Worm (Caenorhabditis elegans) whole organism, L1 larva: ENCODE results near the gene col-109.
A peak's percentile ranks its signal among the peaks of the same experiment; 100 is the strongest.

Experiments used
- C04F5.9 ChIP-seq: sonication (generic microtip); optimal IDR thresholded peaks from 2 replicates; lab custom pipeline; 2016; ENCODE audit warnings: missing genetic modification characterization, missing compliant biosample characterization
- ama-1 ChIP-seq: fragments of 150-350 bp; optimal IDR thresholded peaks from 2 replicates; lab custom pipeline; 2014
- blmp-1 ChIP-seq: fragments of 150-350 bp; optimal IDR thresholded peaks from 2 replicates; lab custom pipeline; 2014; ENCODE audit warnings: missing biosample characterization, missing genetic modification characterization
- ceh-63 ChIP-seq: fragments of 200-800 bp; sonication (Bioruptor generic); optimal IDR thresholded peaks from 2 replicates; lab custom pipeline; 2018; ENCODE audit warnings: mild to moderate bottlenecking, missing genetic modification characterization, missing compliant biosample characterization
- ceh-82 ChIP-seq, 3 experiments: fragments of 150-350 bp in 1 of 3; sonication (generic microtip) in 2 of 3; optimal IDR thresholded peaks; 2 replicates each; lab custom pipeline; 2014 to 2017; ENCODE audit warnings: missing biosample characterization in 3 of 3, missing genetic modification characterization in 3 of 3
- ces-1 ChIP-seq: fragments of 150-350 bp; optimal IDR thresholded peaks from 2 replicates; lab custom pipeline; 2014; ENCODE audit warnings: missing biosample characterization, missing genetic modification reagents, missing genetic modification characterization
- dpl-1 ChIP-seq, 3 experiments: fragments of 150-350 bp in 2 of 3; sonication (generic microtip) in 1 of 3; optimal IDR thresholded peaks; 2 replicates each; lab custom pipeline; 2014 to 2017; ENCODE audit warnings: missing biosample characterization in 3 of 3, missing genetic modification characterization in 3 of 3, missing genetic modification reagents in 3 of 3
- efl-1 ChIP-seq, 4 experiments: fragments of 150-350 bp; optimal IDR thresholded peaks in 3 of 4; peaks in 1 of 4; 1 replicate in 1 of 4; 2 replicates in 3 of 4; lab custom pipeline; 2014; ENCODE audit warnings: missing biosample characterization in 2 of 4, missing genetic modification characterization in 2 of 4, missing genetic modification reagents in 2 of 4
- egl-13 ChIP-seq: sonication (generic microtip); optimal IDR thresholded peaks from 2 replicates; lab custom pipeline; 2016; ENCODE audit warnings: missing genotype, missing genetic modification reagents, missing genetic modification characterization, missing compliant biosample characterization
- egl-27 ChIP-seq, 2 experiments: fragments of 150-350 bp in 1 of 2; sonication (generic microtip); optimal IDR thresholded peaks; 3 replicates each; lab custom pipeline; 2017 to 2018; ENCODE audit warnings: missing biosample characterization in 2 of 2, missing genetic modification characterization in 2 of 2, missing genetic modification reagents in 2 of 2
- elt-3 ChIP-seq, 6 experiments: fragments of 150-350 bp in 1 of 6; sonication (generic microtip); optimal IDR thresholded peaks; 2 replicates each; lab custom pipeline; 2017 to 2018; ENCODE audit warnings: missing biosample characterization in 6 of 6, missing genetic modification characterization in 6 of 6, inconsistent platforms in 1 of 6
- ets-5 ChIP-seq: fragments of 200-800 bp; sonication (Bioruptor generic); IDR thresholded peaks from 2 replicates; pipeline ENCODE4 v1.3.6; 2022; ENCODE audit warnings: missing genetic modification characterization, missing compliant biosample characterization
- fkh-4 ChIP-seq: sonication (generic microtip); optimal IDR thresholded peaks from 2 replicates; lab custom pipeline; 2016; ENCODE audit warnings: missing compliant biosample characterization, missing genetic modification characterization, borderline replicate concordance
- fkh-8 ChIP-seq: sonication (generic microtip); optimal IDR thresholded peaks from 2 replicates; lab custom pipeline; 2016; ENCODE audit warnings: mild to moderate bottlenecking, missing genetic modification characterization, missing compliant biosample characterization
- fos-1 ChIP-seq: fragments of 150-350 bp; optimal IDR thresholded peaks from 2 replicates; lab custom pipeline; 2014; ENCODE audit warnings: missing biosample characterization, missing genetic modification characterization
- grh-1 ChIP-seq: fragments of 200-800 bp; sonication (Bioruptor generic); IDR thresholded peaks from 2 replicates; pipeline ENCODE4 v1.3.6; 2022; ENCODE audit warnings: missing genetic modification reagents, missing genetic modification characterization, missing compliant biosample characterization
- hlh-4 ChIP-seq: sonication (generic microtip); optimal IDR thresholded peaks from 2 replicates; lab custom pipeline; 2016; ENCODE audit warnings: mild to moderate bottlenecking, missing genetic modification characterization, missing compliant biosample characterization
- isw-1 ChIP-seq: fragments of 200-800 bp; sonication (Bioruptor generic); IDR thresholded peaks from 2 replicates; pipeline ENCODE4 v1.3.6; 2022; ENCODE audit warnings: missing genetic modification characterization, missing compliant biosample characterization
- jun-1 ChIP-seq: fragments of 150-350 bp; optimal IDR thresholded peaks from 2 replicates; lab custom pipeline; 2014; ENCODE audit warnings: missing biosample characterization, missing genetic modification reagents, missing genetic modification characterization
- lin-14 ChIP-seq: fragments of 200-800 bp; sonication (Bioruptor generic); optimal IDR thresholded peaks from 2 replicates; lab custom pipeline; 2018; ENCODE audit warnings: mild to moderate bottlenecking, missing genetic modification characterization, moderate library complexity, missing compliant biosample characterization
- lin-15B ChIP-seq: fragments of 150-350 bp; sonication (generic microtip); optimal IDR thresholded peaks from 3 replicates; lab custom pipeline; 2014; ENCODE audit warnings: missing biosample characterization, missing genetic modification characterization
- lsy-2 ChIP-seq, 2 experiments: fragments of 150-350 bp; optimal IDR thresholded peaks; 2 replicates each; lab custom pipeline; 2014; ENCODE audit warnings: missing biosample characterization in 2 of 2, missing genetic modification characterization in 2 of 2
- mab-9 ChIP-seq: fragments of 200-800 bp; sonication (Bioruptor generic); IDR thresholded peaks from 2 replicates; pipeline ENCODE4 v1.3.6; 2022; ENCODE audit warnings: missing genetic modification reagents, missing genetic modification characterization, missing compliant biosample characterization
- mdl-1 ChIP-seq, 2 experiments: fragments of 150-350 bp; optimal IDR thresholded peaks; 2 replicates each; lab custom pipeline; 2014 to 2017; ENCODE audit warnings: missing biosample characterization in 2 of 2, missing genetic modification characterization in 2 of 2, inconsistent platforms in 1 of 2
- mef-2 ChIP-seq: fragments of 150-350 bp; optimal IDR thresholded peaks from 2 replicates; lab custom pipeline; 2014; ENCODE audit warnings: missing biosample characterization, missing genetic modification characterization
- mep-1 ChIP-seq: fragments of 150-350 bp; optimal IDR thresholded peaks from 2 replicates; lab custom pipeline; 2014; ENCODE audit warnings: missing biosample characterization, missing genetic modification characterization
- nhr-11 ChIP-seq: fragments of 150-350 bp; optimal IDR thresholded peaks from 2 replicates; lab custom pipeline; 2014; ENCODE audit warnings: missing biosample characterization, missing genetic modification characterization
- nhr-20 ChIP-seq: sonication (generic microtip); optimal IDR thresholded peaks from 2 replicates; lab custom pipeline; 2016; ENCODE audit warnings: mild to moderate bottlenecking, missing genetic modification characterization, missing compliant biosample characterization
- nhr-237 ChIP-seq: fragments of 150-350 bp; optimal IDR thresholded peaks from 2 replicates; lab custom pipeline; 2014; ENCODE audit warnings: missing biosample characterization, missing genetic modification characterization
- nhr-47 ChIP-seq: sonication (generic microtip); optimal IDR thresholded peaks from 2 replicates; lab custom pipeline; 2016; ENCODE audit warnings: mild to moderate bottlenecking, missing genetic modification characterization, moderate library complexity, missing compliant biosample characterization
- nhr-77 ChIP-seq: fragments of 150-350 bp; optimal IDR thresholded peaks from 2 replicates; lab custom pipeline; 2014; ENCODE audit warnings: missing biosample characterization, missing genetic modification characterization
- nhr-90 ChIP-seq: sonication (generic microtip); optimal IDR thresholded peaks from 2 replicates; lab custom pipeline; 2016; ENCODE audit warnings: mild to moderate bottlenecking, missing genetic modification characterization, missing compliant biosample characterization; ENCODE audit not compliant: poor library complexity
- pag-3 ChIP-seq: sonication (generic microtip); optimal IDR thresholded peaks from 2 replicates; lab custom pipeline; 2017; ENCODE audit warnings: missing genetic modification characterization, mild to moderate bottlenecking, missing compliant biosample characterization, antibody characterized with exemption, borderline replicate concordance; ENCODE audit not compliant: insufficient read depth
- pax-3 ChIP-seq: fragments of 200-800 bp; sonication (Bioruptor generic); optimal IDR thresholded peaks from 2 replicates; lab custom pipeline; 2018; ENCODE audit warnings: mild to moderate bottlenecking, missing genetic modification characterization, moderate library complexity, missing compliant biosample characterization
- rnt-1 ChIP-seq: sonication (generic microtip); optimal IDR thresholded peaks from 2 replicates; lab custom pipeline; 2016; ENCODE audit warnings: mild to moderate bottlenecking, missing genetic modification characterization, moderate library complexity, missing compliant biosample characterization
- snu-23 ChIP-seq: sonication (generic microtip); optimal IDR thresholded peaks from 2 replicates; lab custom pipeline; 2016; ENCODE audit warnings: missing genetic modification characterization, missing compliant biosample characterization
- sox-4 ChIP-seq: sonication (generic microtip); optimal IDR thresholded peaks from 2 replicates; lab custom pipeline; 2016; ENCODE audit warnings: missing genetic modification characterization, missing compliant biosample characterization
- sptf-1 ChIP-seq: fragments of 150-350 bp; optimal IDR thresholded peaks from 2 replicates; lab custom pipeline; 2014; ENCODE audit warnings: missing biosample characterization, missing genetic modification characterization
- swsn-7 ChIP-seq: sonication (generic microtip); optimal IDR thresholded peaks from 2 replicates; lab custom pipeline; 2016; ENCODE audit warnings: missing genetic modification characterization, missing compliant biosample characterization
- tbx-2 ChIP-seq: sonication (generic microtip); optimal IDR thresholded peaks from 2 replicates; lab custom pipeline; 2016; ENCODE audit warnings: missing genetic modification characterization, missing compliant biosample characterization
- unc-130 ChIP-seq: fragments of 150-350 bp; optimal IDR thresholded peaks from 2 replicates; lab custom pipeline; 2017; ENCODE audit warnings: missing biosample characterization, missing genetic modification characterization, inconsistent platforms
- unc-30 ChIP-seq: sonication (generic microtip); optimal IDR thresholded peaks from 2 replicates; lab custom pipeline; 2017; ENCODE audit warnings: missing biosample characterization, missing genetic modification characterization
- unc-86 ChIP-seq: sonication (generic microtip); optimal IDR thresholded peaks from 2 replicates; lab custom pipeline; 2016; ENCODE audit warnings: missing genetic modification characterization, missing compliant biosample characterization
- vab-15 ChIP-seq: sonication (generic microtip); optimal IDR thresholded peaks from 2 replicates; lab custom pipeline; 2017; ENCODE audit warnings: missing genotype, mild to moderate bottlenecking, missing genetic modification characterization, missing compliant biosample characterization
- xbp-1 ChIP-seq: sonication (generic microtip); optimal IDR thresholded peaks from 2 replicates; lab custom pipeline; 2016; ENCODE audit warnings: missing genetic modification characterization, missing compliant biosample characterization
- zip-4 ChIP-seq: fragments of 200-800 bp; sonication (Bioruptor generic); optimal IDR thresholded peaks from 2 replicates; lab custom pipeline; 2018; ENCODE audit warnings: mild to moderate bottlenecking, missing genetic modification characterization, moderate library complexity, missing compliant biosample characterization
- ztf-11 ChIP-seq, 2 experiments: sonication (generic microtip); optimal IDR thresholded peaks; 2 replicates each; lab custom pipeline; 2016 to 2017; ENCODE audit warnings: missing genetic modification characterization in 2 of 2, missing biosample characterization in 1 of 2, missing compliant biosample characterization in 1 of 2
- ztf-4 ChIP-seq: fragments of 150-350 bp; optimal IDR thresholded peaks from 2 replicates; lab custom pipeline; 2014; ENCODE audit warnings: missing biosample characterization, missing genetic modification characterization

Gene col-109

ce11 chrIV:1826737-1827136 is 6.7 kb upstream of the col-109 start (continued):
- TF ChIP-seq swsn-7 (tag; lab: Kevin White, UChicago) (peak; percentile 28), pax-3 (tag; lab: Kevin White, UChicago) (no peak), xbp-1 (tag; lab: Kevin White, UChicago) (peak; percentile 13), tbx-2 (tag; lab: Kevin White, UChicago) (no peak), egl-27 (tag; optimal IDR thresholded peaks at IDR 0.05; lab: Kevin White, UChicago) (no peak), unc-30 (tag; lab: Kevin White, UChicago) (no peak), mab-9 (GFP tag; lab: Robert Waterston, UW) (no peak), grh-1 (GFP tag; lab: Robert Waterston, UW) (no peak), efl-1 (optimal IDR thresholded peaks at IDR 0.05; lab: Kevin White, UChicago) (no peak), efl-1 (GFP tag; optimal IDR thresholded peaks at IDR 0.05 in 1 of 2; lab: Kevin White, UChicago) (peak in 1 of 2 experiments; percentile 76), ceh-63 (no peak), unc-130 (tag; lab: Kevin White, UChicago) (no peak), lin-15B (tag; lab: Kevin White, UChicago) (no peak), jun-1 (no peak), fkh-4 (tag; lab: Kevin White, UChicago) (no peak), ztf-11 (tag; optimal IDR thresholded peaks at IDR 0.05; lab: Kevin White, UChicago) (no peak), ets-5 (GFP tag; lab: Robert Waterston, UW) (no peak), C04F5.9 (tag; lab: Kevin White, UChicago) (no peak), lin-14 (peak; percentile 81), nhr-237 (tag; lab: Kevin White, UChicago) (no peak), zip-4 (GFP tag; lab: Kevin White, UChicago) (no peak), nhr-90 (tag; lab: Kevin White, UChicago) (no peak), elt-3 (tag; optimal IDR thresholded peaks at IDR 0.05; lab: Kevin White, UChicago) (no peak), hlh-4 (tag; lab: Kevin White, UChicago) (no peak), nhr-11 (tag; lab: Kevin White, UChicago) (no peak), rnt-1 (tag; lab: Kevin White, UChicago) (no peak), nhr-47 (peak; percentile 54), blmp-1 (tag; lab: Kevin White, UChicago) (no peak), vab-15 (tag; lab: Kevin White, UChicago) (peak; percentile 37), ama-1 (lab: Kevin White, UChicago) (no peak), egl-13 (tag; lab: Kevin White, UChicago) (peak; percentile 24), mdl-1 (tag; optimal IDR thresholded peaks at IDR 0.05; lab: Kevin White, UChicago) (no peak)

ce11 chrIV:1825789-1826188 is 5.7 kb upstream of the col-109 start:
- TF ChIP-seq nhr-77 (tag; lab: Kevin White, UChicago) (no peak), efl-1 (optimal IDR thresholded peaks at IDR 0.05; lab: Kevin White, UChicago) (no peak), efl-1 (GFP tag; optimal IDR thresholded peaks at IDR 0.05 in 1 of 2; lab: Kevin White, UChicago) (peak in 1 of 2 experiments; percentile 25), rnt-1 (tag; lab: Kevin White, UChicago) (peak; percentile 35), mef-2 (tag; lab: Kevin White, UChicago) (no peak), lin-14 (peak; percentile 76), mep-1 (tag; lab: Kevin White, UChicago) (peak; percentile 22), C04F5.9 (tag; lab: Kevin White, UChicago) (no peak), fkh-8 (tag; lab: Kevin White, UChicago) (peak; percentile 42)

- TF ChIP-seq xbp-1 (tag; lab: Kevin White, UChicago) (peak; percentile 40), snu-23 (GFP tag; lab: Kevin White, UChicago) (peak; percentile 66), ces-1 (GFP tag; lab: Kevin White, UChicago) (peak; percentile 38), pax-3 (tag; lab: Kevin White, UChicago) (peak; percentile 41), pag-3 (tag; lab: Kevin White, UChicago) (peak; percentile 83), nhr-20 (tag; lab: Kevin White, UChicago) (peak; percentile 15), rnt-1 (tag; lab: Kevin White, UChicago) (peak; percentile 62), isw-1 (GFP tag; lab: Robert Waterston, UW) (peak; percentile 45), fkh-8 (tag; lab: Kevin White, UChicago) (peak; percentile 97), unc-86 (tag; lab: Kevin White, UChicago) (peak; percentile 79), mep-1 (tag; lab: Kevin White, UChicago) (peak; percentile 18), dpl-1 (GFP tag; optimal IDR thresholded peaks at IDR 0.05; lab: Kevin White, UChicago) (peak in 1 of 3 experiments; percentile 21), fos-1 (tag; lab: Kevin White, UChicago) (peak; percentile 28), ets-5 (GFP tag; lab: Robert Waterston, UW) (no peak), sptf-1 (tag; lab: Kevin White, UChicago) (no peak), lsy-2 (tag; optimal IDR thresholded peaks at IDR 0.05; lab: Kevin White, UChicago) (peak; percentile 43 to 62), ceh-82 (tag; optimal IDR thresholded peaks at IDR 0.05; lab: Kevin White, UChicago) (peak in 2 of 3 experiments; percentile 28 to 64), ztf-4 (peak; percentile 46), sox-4 (tag; lab: Kevin White, UChicago) (peak; percentile 24)
Observed at ce11 chrIV:1824065-1824531, 4.0 kb upstream of the col-109 start, which contains the start of gene cmk-1. Gene cmk-1 (plus strand): TSS chrIV:1824481.
